Worm (Caenorhabditis elegans): ENCODE data around the gene pkc-3.

Gene pkc-3

ce11 chrII:5336660-5337494 lies 43.0 kb upstream of the pkc-3 start (continued):
- TF ChIP-seq hlh-1 (tag; optimal IDR thresholded peaks at IDR 0.05) (peak; percentile 39), lin-13 (tag; optimal IDR thresholded peaks at IDR 0.05) (no peak), unc-120 (tag; optimal IDR thresholded peaks at IDR 0.05; ENCODE audit: poor library complexity, severe bottlenecking) (peak; percentile 49), nhr-28 (tag; optimal IDR thresholded peaks at IDR 0.05) (no peak), ceh-43 (GFP tag; optimal IDR thresholded peaks at IDR 0.05) (no peak), mab-5 (tag; optimal IDR thresholded peaks at IDR 0.05) (no peak), nhr-2 (tag; optimal IDR thresholded peaks at IDR 0.05) (no peak), blmp-1 (tag; optimal IDR thresholded peaks at IDR 0.05) (no peak)

DNA sequence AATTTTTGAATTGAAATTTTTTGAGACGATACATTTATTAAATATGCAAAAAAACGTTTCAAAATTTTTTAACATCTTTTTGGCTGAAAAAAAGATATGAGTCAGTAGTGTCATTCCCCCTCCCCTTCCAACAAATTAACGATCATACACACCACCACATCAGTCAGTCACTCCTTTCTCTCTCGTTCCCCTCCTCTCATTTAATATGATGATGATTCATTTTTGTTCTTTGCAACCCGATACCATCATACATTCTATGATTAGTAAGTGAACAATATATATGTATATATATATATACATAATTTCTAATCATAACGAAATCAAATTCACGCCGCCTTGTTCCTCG lies 42.4 kb upstream of the pkc-3 start:
- TF ChIP-seq ceh-43 (GFP tag; optimal IDR thresholded peaks at IDR 0.05) = no peak
- no peak for TF ChIP-seq mep-1 (tag; optimal IDR thresholded peaks at IDR 0.05)
- no peak for TF ChIP-seq pha-4 (tag; optimal IDR thresholded peaks at IDR 0.05)
- no peak for TF ChIP-seq snpc-4 (tag; optimal IDR thresholded peaks at IDR 0.05)

DNA sequence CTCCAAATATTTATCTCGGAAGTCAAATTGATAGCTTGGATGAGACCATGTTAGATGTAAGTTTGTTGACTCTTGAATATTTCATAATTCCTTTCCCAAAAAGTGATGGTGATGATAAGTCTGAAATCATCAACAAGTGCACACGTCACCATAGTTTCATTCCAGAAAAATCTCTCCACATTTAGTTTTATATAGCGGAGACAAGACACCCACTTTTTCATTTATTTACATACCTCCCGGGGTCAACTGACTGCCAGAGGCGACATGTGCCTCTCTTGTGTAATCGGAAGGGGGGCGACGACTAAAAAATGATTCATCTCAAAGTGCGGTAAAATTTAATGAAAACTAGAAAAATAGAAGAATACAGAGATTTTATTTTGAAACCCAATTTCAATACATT lies 41.5 kb upstream of the pkc-3 start:
- no peak for TF ChIP-seq sptf-1 (tag; optimal IDR thresholded peaks at IDR 0.05)
- TF ChIP-seq elt-3 (tag; optimal IDR thresholded peaks at IDR 0.05) = no peak
- TF ChIP-seq hlh-1 (tag; optimal IDR thresholded peaks at IDR 0.05) = no peak
- TF ChIP-seq sem-2 (GFP tag; optimal IDR thresholded peaks at IDR 0.05) = no peak
- TF ChIP-seq ham-2 (GFP tag; optimal IDR thresholded peaks at IDR 0.05) = no peak
- TF ChIP-seq unc-39 (tag; optimal IDR thresholded peaks at IDR 0.05) = no peak

DNA sequence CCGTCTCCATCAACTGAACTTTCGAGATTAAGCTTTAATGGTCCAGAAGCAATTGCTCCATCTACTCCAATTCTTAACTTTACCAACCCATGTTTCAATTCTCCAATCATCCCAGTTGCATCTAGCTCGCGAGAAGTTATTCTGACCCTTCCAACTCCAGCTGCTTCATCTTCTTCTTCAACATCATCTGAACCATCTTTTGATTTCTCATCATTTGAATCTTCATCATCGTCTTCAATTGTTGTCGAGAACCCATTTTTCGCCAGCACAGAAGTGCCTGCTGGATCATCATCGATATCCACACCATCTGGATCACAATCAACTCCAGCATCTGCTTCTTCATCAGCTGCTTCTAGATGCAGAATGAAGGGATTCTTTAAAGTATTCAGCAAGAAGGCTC lies 40.3 kb upstream of the pkc-3 start:
- TF ChIP-seq pha-4 (tag; optimal IDR thresholded peaks at IDR 0.05) (no peak), flh-1 (GFP tag; optimal IDR thresholded peaks at IDR 0.05) (no peak), sem-2 (GFP tag; optimal IDR thresholded peaks at IDR 0.05) (no peak), nhr-237 (tag; optimal IDR thresholded peaks at IDR 0.05) (no peak), mab-5 (tag; optimal IDR thresholded peaks at IDR 0.05) (no peak), tbx-8 (GFP tag; optimal IDR thresholded peaks at IDR 0.05) (no peak), blmp-1 (tag; optimal IDR thresholded peaks at IDR 0.05) (no peak), unc-39 (tag; optimal IDR thresholded peaks at IDR 0.05) (no peak), nhr-28 (tag; optimal IDR thresholded peaks at IDR 0.05) (no peak), zip-8 (tag; optimal IDR thresholded peaks at IDR 0.05) (no peak), mls-2 (tag; optimal IDR thresholded peaks at IDR 0.05) (no peak), lsy-2 (tag; optimal IDR thresholded peaks at IDR 0.05) (no peak), unc-120 (tag; optimal IDR thresholded peaks at IDR 0.05; ENCODE audit: poor library complexity, severe bottlenecking) (no peak), ceh-39 (tag; optimal IDR thresholded peaks at IDR 0.05) (no peak), lin-32 (GFP tag; optimal IDR thresholded peaks at IDR 0.05) (no peak), unc-62 (GFP tag; optimal IDR thresholded peaks at IDR 0.05) (no peak), nhr-76 (tag; optimal IDR thresholded peaks at IDR 0.05) (no peak), elt-3 (tag; optimal IDR thresholded peaks at IDR 0.05) (no peak), ham-2 (GFP tag; optimal IDR thresholded peaks at IDR 0.05) (no peak)

DNA sequence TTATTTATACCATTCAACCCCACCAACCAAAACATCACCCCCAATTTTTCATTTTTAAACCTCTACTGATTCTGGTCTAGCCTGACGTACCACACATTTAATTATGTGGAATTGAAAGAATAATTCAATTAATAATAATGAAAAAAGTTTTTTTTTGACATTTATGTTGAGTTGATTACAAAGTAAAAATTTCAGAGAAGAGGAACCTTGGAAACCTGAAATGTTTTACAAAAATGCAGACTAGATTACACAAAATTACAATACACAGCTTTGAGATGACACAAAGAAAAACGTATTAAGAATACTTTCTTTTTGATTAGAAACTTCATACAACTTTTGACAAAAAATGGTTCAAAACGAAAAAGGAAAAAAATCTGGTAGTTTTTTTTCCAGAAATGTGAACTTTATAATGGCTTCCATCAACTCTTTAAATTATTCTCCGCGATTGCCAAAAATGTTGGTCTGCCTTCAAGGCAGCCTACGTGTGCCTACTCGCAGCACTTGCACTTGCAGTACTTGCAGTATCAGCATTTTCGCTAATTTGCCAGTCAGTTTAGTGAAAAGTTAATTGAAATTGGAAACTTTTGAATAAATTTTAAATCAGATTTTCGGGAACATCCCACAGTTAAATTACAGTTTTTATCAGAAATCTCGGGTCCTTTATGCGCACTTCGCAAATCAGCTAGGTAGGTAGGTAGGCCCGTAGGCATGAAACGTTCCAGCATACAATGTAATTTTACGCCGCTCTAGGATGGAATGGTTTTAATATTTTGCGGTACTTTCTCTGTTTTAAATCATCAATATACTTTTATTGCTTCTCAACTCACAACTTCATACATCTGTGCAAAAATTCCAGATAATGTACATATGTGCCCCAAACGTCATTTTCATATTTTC lies 38.9 kb upstream of the pkc-3 start:
- TF ChIP-seq ces-1 (GFP tag; optimal IDR thresholded peaks at IDR 0.05) (peak; percentile 42), ham-2 (GFP tag; optimal IDR thresholded peaks at IDR 0.05) (no peak), unc-62 (GFP tag; optimal IDR thresholded peaks at IDR 0.05) (no peak), lin-32 (GFP tag; optimal IDR thresholded peaks at IDR 0.05) (no peak)

DNA sequence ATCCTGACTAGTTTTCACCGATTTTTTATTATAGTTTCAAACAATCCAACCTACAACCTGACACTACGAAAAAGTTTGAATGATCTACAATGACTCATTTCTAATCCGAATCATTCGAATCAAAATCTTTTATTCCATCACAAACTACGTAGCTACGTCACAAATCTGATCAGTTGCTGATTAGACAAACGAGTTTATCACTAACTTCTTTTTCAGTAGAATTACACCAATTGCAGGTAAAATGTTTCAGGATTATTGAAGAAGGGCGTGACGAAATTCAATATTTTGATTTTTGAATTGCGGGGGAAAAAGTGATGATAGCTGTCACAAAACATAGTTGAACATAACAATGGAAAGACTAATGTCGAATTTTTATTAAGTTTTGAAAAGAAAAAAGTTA lies 38.3 kb upstream of the pkc-3 start:
- no peak for TF ChIP-seq nhr-76 (tag; optimal IDR thresholded peaks at IDR 0.05)
- TF ChIP-seq tbx-8 (GFP tag; optimal IDR thresholded peaks at IDR 0.05) = no peak
- TF ChIP-seq mab-5 (tag; optimal IDR thresholded peaks at IDR 0.05) = no peak
- TF ChIP-seq lin-13 (tag; optimal IDR thresholded peaks at IDR 0.05) = no peak
